Worm (Caenorhabditis elegans) whole organism, L3 larva: ENCODE measurements around the gene fat-2.
A peak's percentile ranks its signal among the peaks of the same experiment; 100 is the strongest.

Experiments used
- hmg-11 ChIP-seq: sonication (generic microtip); optimal IDR thresholded peaks from 2 replicates; lab custom pipeline; 2016; ENCODE audit warnings: missing genetic modification characterization, missing compliant biosample characterization
- lin-39 ChIP-seq: fragments of 150-350 bp; optimal IDR thresholded peaks from 2 replicates; lab custom pipeline; 2018; ENCODE audit warnings: missing biosample characterization, missing genetic modification reagents, missing genetic modification characterization
- ztf-4 ChIP-seq: fragments of 150-350 bp; optimal IDR thresholded peaks from 2 replicates; lab custom pipeline; 2014; ENCODE audit warnings: missing biosample characterization, missing genetic modification characterization

Gene fat-2

DNA sequence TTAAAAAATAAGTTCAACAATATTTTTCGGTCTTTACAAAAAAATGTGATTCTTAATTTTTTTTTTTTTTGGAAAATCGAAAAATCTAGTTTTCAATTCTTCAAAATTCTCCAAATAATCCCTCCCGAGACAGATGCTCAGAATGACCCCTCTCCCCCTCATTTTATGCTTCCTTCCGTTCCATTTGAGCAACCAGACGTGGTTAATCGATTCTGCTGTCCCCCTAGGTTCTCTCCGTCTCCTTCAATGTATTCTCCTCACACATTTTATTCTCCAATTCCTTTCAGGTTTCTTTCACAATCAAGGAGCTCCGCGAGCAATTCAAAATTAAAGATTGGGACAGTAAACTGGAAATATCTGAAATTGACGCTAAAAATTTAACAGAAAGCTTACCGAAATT lies 51.2 kb downstream of the fat-2 start:
- TF ChIP-seq ztf-4 (tag; lab: Kevin White, UChicago) (no peak), hmg-11 (tag; lab: Kevin White, UChicago) (peak; percentile 36), lin-39 (tag; lab: Kevin White, UChicago) (peak; percentile 10)
